Fruit fly (Drosophila melanogaster): ENCODE results near the gene CG11327.

The CG11327 gene

DNA sequence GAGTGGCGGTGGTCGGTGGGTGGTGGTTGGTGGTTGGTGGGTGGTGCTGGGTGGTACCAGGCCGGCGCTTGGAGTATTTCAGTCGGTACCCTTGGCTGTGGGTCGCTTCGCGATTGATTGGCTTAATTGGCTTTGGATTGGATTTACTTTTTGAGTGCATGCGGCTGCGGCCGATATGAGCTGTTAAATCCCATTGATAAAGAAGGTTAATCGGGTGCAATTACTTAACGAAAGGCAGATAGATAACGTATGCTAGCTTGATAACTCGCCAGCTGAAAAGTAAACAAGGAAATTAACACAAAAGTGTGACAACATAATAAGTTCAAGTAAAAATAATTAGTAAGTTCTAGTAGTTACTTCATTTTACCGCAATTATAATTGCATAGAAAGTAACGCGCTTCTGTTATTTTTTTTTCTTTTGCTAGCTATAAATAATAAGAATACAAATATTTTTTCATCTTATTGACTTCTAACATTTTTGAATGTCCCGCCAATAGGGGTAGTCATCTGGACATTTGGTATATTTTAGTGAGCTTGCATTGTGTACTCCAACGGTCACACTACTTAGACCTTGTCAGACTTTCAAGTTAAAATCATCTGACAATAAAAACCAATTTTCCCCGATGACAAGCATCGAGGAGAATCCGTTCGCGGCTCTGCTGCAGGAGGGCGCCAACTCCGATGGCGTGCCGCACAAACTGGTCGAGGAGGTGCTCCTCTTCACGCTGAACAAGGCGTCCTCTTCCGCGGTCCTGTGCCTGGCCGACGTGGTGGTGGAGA lies 28.4 kb downstream of the CG11327 start, which contains the start of the genes CG31636 and Ube4A:
CG31636 (minus strand) TSS at position 184 of the 780 bp plus-strand sequence.
Ube4A (plus strand) TSS at position 549 of the 780 bp plus-strand sequence.
- TF ChIP-seq CG8388 (GFP tag; optimal IDR thresholded peaks at IDR 0.05) (no peak), Med (GFP tag) (peak; percentile 75), CG9797 (GFP tag; optimal IDR thresholded peaks at IDR 0.05) (peak; percentile 69), exex (tag; optimal IDR thresholded peaks at IDR 0.05) (peak; percentile 82), MESR4 (GFP tag; optimal IDR thresholded peaks at IDR 0.05) (peak; percentile 82), E2f2 (GFP tag; IDR thresholded peaks at IDR 0.05) (peak; percentile 94), CG13287 (GFP tag; IDR thresholded peaks at IDR 0.05; ENCODE audit: partially characterized antibody) (0 out of 2 replicates have a peak, but pooled peaks have one; percentile 19), trem (tag; optimal IDR thresholded peaks at IDR 0.05) (peak; percentile 10), wek (GFP tag; optimal IDR thresholded peaks at IDR 0.05) (peak; percentile 96), unc-4 (GFP tag; IDR thresholded peaks at IDR 0.05; ENCODE audit: partially characterized antibody) (no peak), Aef1 (GFP tag; IDR thresholded peaks at IDR 0.05) (no peak), CG10267 (tag; optimal IDR thresholded peaks at IDR 0.05) (peak; percentile 22), YL-1 (GFP tag; optimal IDR thresholded peaks at IDR 0.05) (peak; percentile 30), sens-2 (GFP tag; IDR thresholded peaks at IDR 0.05) (0 out of 2 replicates have a peak, but pooled peaks have one; percentile 26), Dp (GFP tag; optimal IDR thresholded peaks at IDR 0.05) (peak; percentile 94), Gsc (GFP tag; IDR thresholded peaks at IDR 0.05) (no peak), crp (GFP tag; optimal IDR thresholded peaks at IDR 0.05) (peak in 1 of 2 experiments; percentile 25), CG17802 (tag; optimal IDR thresholded peaks at IDR 0.05) (peak; percentile 24), gfzf (GFP tag; optimal IDR thresholded peaks at IDR 0.05) (peak; percentile 74), pzg (GFP tag; optimal IDR thresholded peaks at IDR 0.05) (peak; percentile 67), MBD-R2 (GFP tag; IDR thresholded peaks at IDR 0.05) (peak; percentile 66), lmd (GFP tag; IDR thresholded peaks at IDR 0.05) (no peak), vnd (GFP tag; IDR thresholded peaks at IDR 0.05; ENCODE audit: partially characterized antibody) (0 out of 3 replicates have a peak, but pooled peaks have one; percentile 37), CG4617 (GFP tag; optimal IDR thresholded peaks at IDR 0.05; ENCODE audit: borderline replicate concordance) (peak; percentile 88), CG14710 (tag; optimal IDR thresholded peaks at IDR 0.05) (peak; percentile 11), CG43689 (GFP tag; IDR thresholded peaks at IDR 0.05) (no peak), stwl (tag; optimal IDR thresholded peaks at IDR 0.05) (peak; percentile 42), mam (GFP tag; optimal IDR thresholded peaks at IDR 0.05) (no peak), pnt (GFP tag; optimal IDR thresholded peaks at IDR 0.05) (no peak), CG7745 (tag; optimal IDR thresholded peaks at IDR 0.05) (peak; percentile 86), fd102C (GFP tag; optimal IDR thresholded peaks at IDR 0.05) (no peak)

dm6 chr2L:6656264-6656676 lies 30.2 kb downstream of the CG11327 start, which contains the start of gene CG31633:
TSS of gene CG31633 (minus strand) at chr2L:6656321.
- peak; percentile 70 for TF ChIP-seq CG16813 (GFP tag; IDR thresholded peaks at IDR 0.05; ENCODE audit: partially characterized antibody)
- peak; percentile 77 for TF ChIP-seq vnd (GFP tag; IDR thresholded peaks at IDR 0.05; ENCODE audit: partially characterized antibody)
- peak; percentile 78; the same call in 1 of the 2 replicates for TF ChIP-seq sna (GFP tag; IDR thresholded peaks at IDR 0.05; ENCODE audit: partially characterized antibody)
- no peak for TF ChIP-seq hkb (optimal IDR thresholded peaks at IDR 0.05)
- no peak for TF ChIP-seq hkb (GFP tag; IDR thresholded peaks at IDR 0.05)
- no peak for TF ChIP-seq CG34422 (GFP tag; IDR thresholded peaks at IDR 0.05)
- peak; percentile 95 for TF ChIP-seq tna (GFP tag; IDR thresholded peaks at IDR 0.05; ENCODE audit: partially characterized antibody)
- 0 out of 3 replicates have a peak, but pooled peaks have one; percentile 15 for TF ChIP-seq row (GFP tag; IDR thresholded peaks at IDR 0.05)
- TF ChIP-seq Doc3 (GFP tag; IDR thresholded peaks at IDR 0.05; ENCODE audit: partially characterized antibody) = peak; percentile 60; the same call in 1 of the 3 replicates
- peak; percentile 75 for TF ChIP-seq Scr (GFP tag; IDR thresholded peaks at IDR 0.05; ENCODE audit: partially characterized antibody)
- peak; percentile 89 for TF ChIP-seq ato (GFP tag; IDR thresholded peaks at IDR 0.05; ENCODE audit: partially characterized antibody)
- peak; percentile 70 for TF ChIP-seq bbx (GFP tag; IDR thresholded peaks at IDR 0.05; ENCODE audit: partially characterized antibody)
- TF ChIP-seq ssp (GFP tag; IDR thresholded peaks at IDR 0.05) = no peak
- peak; percentile 61 for TF ChIP-seq exex (tag; optimal IDR thresholded peaks at IDR 0.05)
- peak; percentile 72; the same call in 2 of the 3 replicates for TF ChIP-seq CG6791 (GFP tag; IDR thresholded peaks at IDR 0.05; ENCODE audit: partially characterized antibody)
- peak; percentile 84 for TF ChIP-seq CG13287 (GFP tag; IDR thresholded peaks at IDR 0.05; ENCODE audit: partially characterized antibody)
- TF ChIP-seq nerfin-2 (GFP tag; IDR thresholded peaks at IDR 0.05; ENCODE audit: partially characterized antibody) = peak; percentile 91
- peak; percentile 42 for TF ChIP-seq CG8290 (GFP tag; optimal IDR thresholded peaks at IDR 0.05)
- no peak for TF ChIP-seq CG8290 (tag; optimal IDR thresholded peaks at IDR 0.05)

All from whole organism, embryonic.